Fruit fly (Drosophila melanogaster): ENCODE data around the gene CG1677.

The CG1677 gene

DNA sequence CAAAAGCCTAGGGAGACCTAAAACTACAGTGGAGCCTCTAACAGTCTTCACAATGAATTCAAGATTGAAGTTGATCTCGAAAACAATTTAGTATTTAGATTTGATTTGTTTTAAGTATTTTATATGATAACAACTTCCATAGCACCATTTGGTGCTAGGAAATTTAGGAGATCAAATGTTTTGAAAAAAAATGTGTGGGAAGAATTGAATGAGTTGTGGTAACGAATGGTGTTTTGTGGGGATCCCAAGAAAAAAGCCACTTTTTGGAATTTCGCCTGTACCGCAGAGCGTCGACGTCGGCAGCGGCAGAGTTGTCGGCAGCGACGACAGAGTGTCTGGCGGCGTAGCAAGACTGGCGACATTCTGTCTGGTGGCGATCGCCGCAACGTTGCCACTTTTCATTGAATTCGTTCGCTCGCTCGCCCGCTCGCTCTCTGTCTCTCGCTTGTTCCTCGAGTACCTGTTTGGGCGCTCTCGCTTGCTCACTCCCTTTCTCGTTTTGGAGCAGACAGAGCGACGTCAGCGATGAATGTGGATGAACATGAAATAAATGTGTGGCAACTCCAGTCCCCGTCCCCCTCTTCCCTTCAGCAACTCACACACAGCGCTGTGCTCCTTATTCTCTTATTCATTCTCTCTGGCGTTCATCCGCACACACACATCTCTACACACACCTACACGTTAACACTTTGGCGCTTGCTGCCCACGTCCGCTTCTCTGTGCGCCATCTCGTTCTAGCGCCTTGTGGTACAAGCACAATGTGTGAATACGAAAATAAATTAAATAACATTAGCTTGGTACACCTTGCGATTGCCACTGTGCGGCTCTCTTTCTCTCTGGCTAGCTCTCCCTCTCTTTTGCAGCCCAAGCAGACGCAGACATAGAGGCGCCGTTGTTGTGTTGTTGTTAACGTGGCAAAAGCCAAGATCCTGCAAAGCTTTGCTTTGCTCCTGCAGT lies 105.9 kb downstream of the CG1677 start (continued):
- TF ChIP-seq ara (GFP tag; IDR thresholded peaks at IDR 0.05) (no peak), CG14050 (GFP tag; IDR thresholded peaks at IDR 0.05) (no peak), nmo (GFP tag; optimal IDR thresholded peaks at IDR 0.05) (peak; percentile 48), Ets97D (GFP tag; optimal IDR thresholded peaks at IDR 0.05) (no peak), z (GFP tag; IDR thresholded peaks at IDR 0.05) (0 out of 3 replicates have a peak, but pooled peaks have one; percentile 17), CG11504 (tag; optimal IDR thresholded peaks at IDR 0.05) (peak; percentile 66), ash1 (GFP tag; optimal IDR thresholded peaks at IDR 0.05) (no peak), CG10431 (GFP tag; optimal IDR thresholded peaks at IDR 0.05) (peak; percentile 32), CG10321 (GFP tag; IDR thresholded peaks at IDR 0.05) (no peak), CG10147 (GFP tag; optimal IDR thresholded peaks at IDR 0.05) (peak; percentile 32), gsb (GFP tag; IDR thresholded peaks at IDR 0.05) (no peak), BtbVII (GFP tag; optimal IDR thresholded peaks at IDR 0.05) (no peak), CG15601 (tag; optimal IDR thresholded peaks at IDR 0.05) (peak; percentile 21), CG43689 (GFP tag; IDR thresholded peaks at IDR 0.05) (no peak), CG9932 (GFP tag; IDR thresholded peaks at IDR 0.05) (peak; percentile 58), Doc2 (GFP tag; IDR thresholded peaks at IDR 0.05) (no peak), CG4282 (GFP tag; optimal IDR thresholded peaks at IDR 0.05) (no peak), CG17802 (tag; optimal IDR thresholded peaks at IDR 0.05) (no peak), ap (GFP tag; IDR thresholded peaks at IDR 0.05) (no peak), her (GFP tag; optimal IDR thresholded peaks at IDR 0.05) (no peak), CG13296 (GFP tag; optimal IDR thresholded peaks at IDR 0.05) (peak; percentile 42), hb (GFP tag; IDR thresholded peaks at IDR 0.05; ENCODE audit: partially characterized antibody) (no peak), CG13123 (GFP tag; optimal IDR thresholded peaks at IDR 0.05) (no peak), dm (GFP tag; optimal IDR thresholded peaks at IDR 0.05) (no peak), scrt (GFP tag; optimal IDR thresholded peaks at IDR 0.05) (peak; percentile 47), gt (GFP tag; IDR thresholded peaks at IDR 0.05) (no peak), abd-A (tag; optimal IDR thresholded peaks at IDR 0.05) (peak; percentile 36), ken (GFP tag; IDR thresholded peaks at IDR 0.05) (no peak), fru (optimal IDR thresholded peaks at IDR 0.05) (no peak), CG7839 (tag; optimal IDR thresholded peaks at IDR 0.05) (peak; percentile 60), Doc3 (GFP tag; IDR thresholded peaks at IDR 0.05; ENCODE audit: partially characterized antibody) (no peak), PHDP (tag; optimal IDR thresholded peaks at IDR 0.05) (peak; percentile 61), yki (optimal IDR thresholded peaks at IDR 0.05) (peak; percentile 26), Side (GFP tag; optimal IDR thresholded peaks at IDR 0.05) (no peak), fd3F (GFP tag; optimal IDR thresholded peaks at IDR 0.05) (peak; percentile 1), Vsx1 (GFP tag; optimal IDR thresholded peaks at IDR 0.05) (no peak), CG33557 (GFP tag; optimal IDR thresholded peaks at IDR 0.05) (no peak), Gsc (GFP tag; IDR thresholded peaks at IDR 0.05) (no peak), Hey (tag; optimal IDR thresholded peaks at IDR 0.05) (no peak), CG7928 (GFP tag; optimal IDR thresholded peaks at IDR 0.05) (no peak), ab (GFP tag; optimal IDR thresholded peaks at IDR 0.05) (no peak), CG6654 (GFP tag; optimal IDR thresholded peaks at IDR 0.05) (no peak), CG12744 (GFP tag; optimal IDR thresholded peaks at IDR 0.05) (no peak), ase (GFP tag; IDR thresholded peaks at IDR 0.05) (0 out of 3 replicates have a peak, but pooled peaks have one; percentile 40), CG14014 (GFP tag; IDR thresholded peaks at IDR 0.05) (peak; percentile 41; the same call in 1 of the 2 replicates), HLHmδ (GFP tag; optimal IDR thresholded peaks at IDR 0.05) (no peak), Blimp-1 (GFP tag; optimal IDR thresholded peaks at IDR 0.05) (peak; percentile 38), pan (optimal IDR thresholded peaks at IDR 0.05) (no peak), pan (GFP tag; optimal IDR thresholded peaks at IDR 0.05 in 1 of 2, IDR thresholded peaks at IDR 0.05 in 1 of 2) (peak in 1 of 2 experiments; percentile 52), CG6683 (GFP tag; optimal IDR thresholded peaks at IDR 0.05) (no peak)

All from whole organism, embryonic.